Worm (Caenorhabditis elegans) whole organism, late embryonic: ENCODE measurements around the gene Y43F8C.15.

Experiments
- C08G9.2 ChIP-seq: sonication (generic microtip); optimal IDR thresholded peaks from 2 replicates; lab custom pipeline; 2016; ENCODE audit warnings: mild to moderate bottlenecking, missing genetic modification characterization, moderate library complexity, missing compliant biosample characterization
- K02D7.2 ChIP-seq: sonication (generic microtip); optimal IDR thresholded peaks from 2 replicates; lab custom pipeline; 2017; ENCODE audit warnings: mild to moderate bottlenecking, missing genetic modification characterization, missing compliant biosample characterization
- K09A11.1 ChIP-seq: sonication (generic microtip); optimal IDR thresholded peaks from 2 replicates; lab custom pipeline; 2017; ENCODE audit warnings: antibody characterized with exemption, mild to moderate bottlenecking, missing genetic modification characterization, missing compliant biosample characterization; ENCODE audit not compliant: insufficient read depth
- ama-1 ChIP-seq: fragments of 150-350 bp; optimal IDR thresholded peaks from 2 replicates; lab custom pipeline; 2014
- ceh-14 ChIP-seq: sonication (generic microtip); optimal IDR thresholded peaks from 2 replicates; lab custom pipeline; 2016; ENCODE audit warnings: missing genotype, missing genetic modification characterization, missing compliant biosample characterization
- ceh-19 ChIP-seq: fragments of 200-800 bp; sonication (Bioruptor generic); optimal IDR thresholded peaks from 2 replicates; lab custom pipeline; 2018; ENCODE audit warnings: mild to moderate bottlenecking, missing genetic modification characterization, missing compliant biosample characterization
- ceh-24 ChIP-seq: sonication (generic microtip); optimal IDR thresholded peaks from 2 replicates; lab custom pipeline; 2016; ENCODE audit warnings: mild to moderate bottlenecking, missing genetic modification characterization, missing compliant biosample characterization
- ceh-30 ChIP-seq: fragments of 150-350 bp; optimal IDR thresholded peaks from 2 replicates; lab custom pipeline; 2014; ENCODE audit warnings: missing biosample characterization, missing genetic modification characterization
- ceh-45 ChIP-seq: fragments of 200-800 bp; sonication (Bioruptor generic); IDR thresholded peaks from 2 replicates; pipeline ENCODE4 v1.3.6; 2022; ENCODE audit warnings: missing genetic modification reagents, missing genetic modification characterization, missing compliant biosample characterization
- ceh-48 ChIP-seq: sonication (generic microtip); optimal IDR thresholded peaks from 2 replicates; lab custom pipeline; 2016; ENCODE audit warnings: missing genetic modification characterization, inconsistent platforms, missing compliant biosample characterization
- ceh-6 ChIP-seq: fragments of 200-800 bp; sonication (Bioruptor generic); optimal IDR thresholded peaks from 2 replicates; lab custom pipeline; 2018; ENCODE audit warnings: mild to moderate bottlenecking, missing genetic modification characterization, missing compliant biosample characterization
- ceh-9 ChIP-seq: sonication (generic microtip); optimal IDR thresholded peaks from 2 replicates; lab custom pipeline; 2016; ENCODE audit warnings: mild to moderate bottlenecking, missing genetic modification characterization, inconsistent platforms, missing compliant biosample characterization
- che-1 ChIP-seq: sonication (generic microtip); optimal IDR thresholded peaks from 2 replicates; lab custom pipeline; 2016; ENCODE audit warnings: mild to moderate bottlenecking, missing genetic modification characterization, missing compliant biosample characterization
- dmd-4 ChIP-seq: sonication (generic microtip); optimal IDR thresholded peaks from 2 replicates; lab custom pipeline; 2016; ENCODE audit warnings: borderline replicate concordance, missing genetic modification characterization, missing compliant biosample characterization
- dve-1 ChIP-seq: sonication (generic microtip); optimal IDR thresholded peaks from 2 replicates; lab custom pipeline; 2017; ENCODE audit warnings: antibody characterized with exemption, mild to moderate bottlenecking, missing genetic modification characterization, missing compliant biosample characterization
- elt-2 ChIP-seq: sonication (generic microtip); optimal IDR thresholded peaks from 2 replicates; lab custom pipeline; 2016; ENCODE audit warnings: missing genetic modification reagents, missing genetic modification characterization, missing compliant biosample characterization
- elt-4 ChIP-seq: sonication (generic microtip); optimal IDR thresholded peaks from 2 replicates; lab custom pipeline; 2016; ENCODE audit warnings: missing genetic modification characterization, missing compliant biosample characterization
- eyg-1 ChIP-seq: sonication (generic microtip); optimal IDR thresholded peaks from 2 replicates; lab custom pipeline; 2016; ENCODE audit warnings: missing genotype, missing genetic modification characterization, missing compliant biosample characterization
- fkh-6 ChIP-seq: sonication (generic microtip); optimal IDR thresholded peaks from 2 replicates; lab custom pipeline; 2016; ENCODE audit warnings: missing genetic modification characterization, missing compliant biosample characterization
- hlh-13 ChIP-seq: fragments of 200-800 bp; sonication (Bioruptor generic); optimal IDR thresholded peaks from 2 replicates; lab custom pipeline; 2018; ENCODE audit warnings: mild to moderate bottlenecking, missing genetic modification characterization, missing compliant biosample characterization
- hlh-30 ChIP-seq: sonication (generic microtip); optimal IDR thresholded peaks from 2 replicates; lab custom pipeline; 2017; ENCODE audit warnings: antibody characterized with exemption, missing genetic modification characterization, missing compliant biosample characterization; ENCODE audit not compliant: insufficient read depth
- lin-11 ChIP-seq: fragments of 200-800 bp; sonication (Bioruptor generic); optimal IDR thresholded peaks from 2 replicates; lab custom pipeline; 2018; ENCODE audit warnings: mild to moderate bottlenecking, missing genetic modification characterization, missing compliant biosample characterization
- madf-2 ChIP-seq: sonication (generic microtip); optimal IDR thresholded peaks from 2 replicates; lab custom pipeline; 2017; ENCODE audit warnings: missing genetic modification characterization, missing compliant biosample characterization
- nfya-1 ChIP-seq: sonication (generic microtip); optimal IDR thresholded peaks from 2 replicates; lab custom pipeline; 2017; ENCODE audit warnings: missing genetic modification characterization, mild to moderate bottlenecking, missing compliant biosample characterization, antibody characterized with exemption, moderate library complexity
- nhr-232 ChIP-seq: sonication (generic microtip); optimal IDR thresholded peaks from 2 replicates; lab custom pipeline; 2016; ENCODE audit warnings: missing genetic modification characterization, missing compliant biosample characterization
- npax-4 ChIP-seq: sonication (generic microtip); optimal IDR thresholded peaks from 2 replicates; lab custom pipeline; 2016; ENCODE audit warnings: missing genetic modification characterization, missing compliant biosample characterization
- pha-4 ChIP-seq: fragments of 150-350 bp; optimal IDR thresholded peaks from 2 replicates; lab custom pipeline; 2018; ENCODE audit warnings: missing biosample characterization, missing genetic modification reagents, missing genetic modification characterization
- pqm-1 ChIP-seq: sonication (generic microtip); optimal IDR thresholded peaks from 2 replicates; lab custom pipeline; 2016; ENCODE audit warnings: missing genetic modification characterization, missing compliant biosample characterization
- rnt-1 ChIP-seq: sonication (generic microtip); optimal IDR thresholded peaks from 2 replicates; lab custom pipeline; 2016; ENCODE audit warnings: missing genetic modification characterization, missing compliant biosample characterization
- sdc-2 ChIP-seq: sonication (generic microtip); optimal IDR thresholded peaks from 2 replicates; lab custom pipeline; 2016; ENCODE audit warnings: missing genotype, missing genetic modification characterization, missing compliant biosample characterization
- sox-2 ChIP-seq: fragments of 200-800 bp; sonication (Bioruptor generic); IDR thresholded peaks from 2 replicates; pipeline ENCODE4 v1.3.6; 2022; ENCODE audit warnings: missing genetic modification reagents, missing genetic modification characterization, missing compliant biosample characterization
- sox-4 ChIP-seq: sonication (generic microtip); optimal IDR thresholded peaks from 2 replicates; lab custom pipeline; 2017; ENCODE audit warnings: mild to moderate bottlenecking, missing genetic modification characterization, inconsistent platforms, missing compliant biosample characterization
- ttx-3 ChIP-seq: sonication (generic microtip); optimal IDR thresholded peaks from 2 replicates; lab custom pipeline; 2016; ENCODE audit warnings: missing genetic modification reagents, missing genetic modification characterization, missing compliant biosample characterization
- unc-3 ChIP-seq, 2 experiments: fragments of 200-800 bp in 1 of 2; sonication (Bioruptor generic) in 1 of 2; sonication (generic microtip) in 1 of 2; conservative IDR thresholded peaks in 1 of 2; optimal IDR thresholded peaks in 1 of 2; 2 replicates each; pipeline versions ENCODE4 v1.3.6 to Lab custom; 2016 to 2022; ENCODE audit warnings: missing compliant biosample characterization in 2 of 2, missing genetic modification characterization in 2 of 2, missing genetic modification reagents in 1 of 2
- unc-86 ChIP-seq: sonication (generic microtip); optimal IDR thresholded peaks from 2 replicates; lab custom pipeline; 2016; ENCODE audit warnings: missing genetic modification characterization, missing compliant biosample characterization
- zip-5 ChIP-seq: sonication (generic microtip); optimal IDR thresholded peaks from 2 replicates; lab custom pipeline; 2016; ENCODE audit warnings: missing genetic modification characterization, missing compliant biosample characterization

Y43F8C.15 gene

DNA sequence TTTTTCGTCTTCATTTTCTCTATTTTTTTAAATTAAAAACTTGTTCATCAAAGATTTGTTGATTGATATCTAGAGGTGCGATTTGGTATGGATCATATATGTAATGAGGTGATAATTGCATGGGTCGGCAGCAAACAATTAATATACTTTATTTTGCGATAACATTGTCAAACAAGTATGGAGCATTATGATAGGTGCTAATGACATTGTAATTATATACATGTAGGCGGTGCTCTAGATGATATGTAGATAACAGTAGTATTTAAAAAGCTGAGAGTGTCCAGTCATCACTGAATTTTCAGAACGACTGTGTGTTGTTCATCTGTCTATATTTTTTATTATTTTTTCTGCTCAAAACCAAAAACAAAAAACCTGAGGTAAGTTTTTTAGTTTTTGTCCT, 19.9 kb upstream of the Y43F8C.15 start, which contains the start of gene Y116F11A.1:
Gene Y116F11A.1 (plus strand): TSS at position 301 of the 400 bp plus-strand sequence.
- TF ChIP-seq ceh-30 (no peak), ceh-45 (GFP tag; lab: Robert Waterston, UW) (no peak), ceh-9 (tag; lab: Kevin White, UChicago) (no peak), ceh-19 (GFP tag; lab: Kevin White, UChicago) (no peak), ceh-24 (no peak), hlh-13 (GFP tag; lab: Kevin White, UChicago) (no peak), pqm-1 (tag; lab: Kevin White, UChicago) (no peak), madf-2 (tag; lab: Kevin White, UChicago) (no peak), pha-4 (tag; lab: Kevin White, UChicago) (no peak), elt-2 (tag; lab: Kevin White, UChicago) (no peak), sox-4 (no peak), hlh-30 (no peak), nfya-1 (no peak), ama-1 (no peak), sox-2 (GFP tag; lab: Robert Waterston, UW) (no peak), lin-11 (no peak), dmd-4 (tag; lab: Kevin White, UChicago) (no peak), unc-86 (tag; lab: Kevin White, UChicago) (no peak), C08G9.2 (tag; lab: Kevin White, UChicago) (no peak), sdc-2 (no peak)

DNA sequence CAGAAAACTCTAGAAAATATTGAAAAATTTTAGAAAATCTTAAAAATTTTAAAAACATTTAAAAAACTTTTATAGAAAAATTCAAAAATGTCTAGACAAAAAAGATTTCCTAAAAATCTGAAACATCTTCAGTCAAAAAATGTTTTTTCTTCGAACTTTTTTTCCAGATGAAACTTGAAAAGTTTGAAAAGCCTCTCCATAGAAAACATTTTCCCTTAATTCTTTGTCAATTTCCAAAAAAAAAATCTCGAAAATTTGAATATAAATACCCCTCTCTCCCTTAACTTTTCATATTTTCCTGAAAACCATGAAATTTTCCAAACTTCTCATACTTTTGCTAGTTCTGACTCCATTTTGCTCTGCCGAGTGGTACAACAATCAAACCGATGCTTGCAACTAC, 18.3 kb upstream of the Y43F8C.15 start, which contains the start of gene Y116F11A.3:
Gene Y116F11A.3 (plus strand): TSS at position 301 of the 400 bp plus-strand sequence.
- TF ChIP-seq dve-1 = no peak
- no peak for TF ChIP-seq nfya-1
- TF ChIP-seq npax-4 (tag; lab: Kevin White, UChicago) = no peak
- no peak for TF ChIP-seq ama-1
- TF ChIP-seq fkh-6 (tag; lab: Kevin White, UChicago) = no peak
- TF ChIP-seq sdc-2 = no peak
- TF ChIP-seq C08G9.2 (tag; lab: Kevin White, UChicago) = no peak
- TF ChIP-seq ttx-3 (tag; lab: Kevin White, UChicago) = no peak
- no peak for TF ChIP-seq ceh-30
- TF ChIP-seq unc-86 (tag; lab: Kevin White, UChicago) = no peak

DNA sequence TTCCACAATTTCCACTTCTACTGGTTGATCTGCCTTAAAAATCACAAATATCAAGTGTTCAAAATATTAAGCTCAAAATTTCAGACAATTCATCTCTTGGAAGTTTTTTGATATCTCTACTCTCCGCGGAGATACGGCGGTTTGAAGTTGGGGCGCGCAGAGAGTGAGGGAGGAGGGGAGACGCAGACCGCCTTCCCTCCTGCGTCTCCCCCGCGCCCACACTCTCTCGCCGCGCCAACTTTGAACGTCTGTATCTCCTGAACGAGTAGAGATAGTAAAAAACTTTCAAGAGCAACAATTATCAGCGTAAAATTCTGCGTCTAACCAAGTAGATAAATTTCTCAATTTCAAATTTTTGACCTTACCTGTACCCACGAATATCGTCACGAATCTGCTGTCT, 17.6 kb upstream of the Y43F8C.15 start:
- TF ChIP-seq elt-2 (tag; lab: Kevin White, UChicago) (no peak), madf-2 (tag; lab: Kevin White, UChicago) (no peak), ceh-14 (tag; lab: Kevin White, UChicago) (no peak), unc-86 (tag; lab: Kevin White, UChicago) (no peak), K02D7.2 (tag; lab: Kevin White, UChicago) (no peak), che-1 (no peak), K09A11.1 (tag; lab: Kevin White, UChicago) (no peak), unc-3 (GFP tag; conservative IDR thresholded peaks at IDR 0.05; lab: Robert Waterston, UW) (no peak), unc-3 (tag; optimal IDR thresholded peaks at IDR 0.05; lab: Kevin White, UChicago) (no peak), ceh-6 (GFP tag; lab: Kevin White, UChicago) (no peak), elt-4 (tag; lab: Kevin White, UChicago) (no peak), zip-5 (tag; lab: Kevin White, UChicago) (no peak), ceh-19 (GFP tag; lab: Kevin White, UChicago) (no peak), ttx-3 (tag; lab: Kevin White, UChicago) (no peak), C08G9.2 (tag; lab: Kevin White, UChicago) (no peak), nhr-232 (tag; lab: Kevin White, UChicago) (no peak), hlh-13 (GFP tag; lab: Kevin White, UChicago) (no peak)

DNA sequence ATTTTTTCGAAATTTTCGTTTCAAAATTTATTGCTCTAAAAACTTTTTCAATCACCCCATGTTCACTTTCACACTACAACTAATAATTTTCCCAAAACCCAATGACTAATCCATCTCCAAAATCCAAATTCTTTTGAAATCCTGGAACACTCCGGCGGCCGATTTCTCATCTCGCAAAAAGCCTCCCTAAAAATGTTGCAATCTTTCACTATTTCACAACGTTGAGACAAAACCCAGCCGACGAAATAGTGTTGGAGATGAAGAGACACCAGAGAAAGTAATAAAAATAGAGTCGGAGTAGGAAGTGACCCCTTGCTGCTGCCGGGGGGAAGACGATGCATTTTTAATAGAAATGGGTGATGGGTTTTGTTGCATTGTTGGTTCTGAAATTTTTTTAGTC, 14.2 kb upstream of the Y43F8C.15 start:
- TF ChIP-seq hlh-30 (no peak), ceh-9 (tag; lab: Kevin White, UChicago) (no peak), pha-4 (tag; lab: Kevin White, UChicago) (no peak), elt-2 (tag; lab: Kevin White, UChicago) (no peak), lin-11 (no peak), ceh-48 (tag; lab: Kevin White, UChicago) (no peak), npax-4 (tag; lab: Kevin White, UChicago) (no peak), hlh-13 (GFP tag; lab: Kevin White, UChicago) (no peak), ceh-6 (GFP tag; lab: Kevin White, UChicago) (no peak), ttx-3 (tag; lab: Kevin White, UChicago) (no peak), eyg-1 (tag; lab: Kevin White, UChicago) (no peak), sox-4 (no peak), ceh-24 (no peak), rnt-1 (tag; lab: Kevin White, UChicago) (no peak)
